Fruit fly (Drosophila melanogaster): ENCODE measurements around the gene Septin1.

Gene Septin1

dm6 chrX:21369149-21369988 lies 11.3 kb downstream of the Septin1 start:
- TF ChIP-seq tj (GFP tag; optimal IDR thresholded peaks at IDR 0.05) (peak; percentile 30), Hr96 (GFP tag; optimal IDR thresholded peaks at IDR 0.05) (no peak), CG11617 (GFP tag; optimal IDR thresholded peaks at IDR 0.05) (no peak), Mnt (GFP tag; optimal IDR thresholded peaks at IDR 0.05) (peak; percentile 21), CG5204 (GFP tag; optimal IDR thresholded peaks at IDR 0.05) (peak; percentile 5), cic (GFP tag; optimal IDR thresholded peaks at IDR 0.05) (no peak), CG14711 (tag; optimal IDR thresholded peaks at IDR 0.05) (no peak), Crg-1 (GFP tag; optimal IDR thresholded peaks at IDR 0.05) (no peak), CG1620 (GFP tag; optimal IDR thresholded peaks at IDR 0.05) (peak; percentile 27), CG12768 (GFP tag; optimal IDR thresholded peaks at IDR 0.05) (peak; percentile 24), ovo (GFP tag; optimal IDR thresholded peaks at IDR 0.05) (peak; percentile 6), CG7101 (tag; optimal IDR thresholded peaks at IDR 0.05) (peak; percentile 14)

dm6 chrX:21373659-21374426 lies 15.8 kb downstream of the Septin1 start, which contains the start of gene slgA:
Gene slgA (plus strand): TSS chrX:21374002.
- TF ChIP-seq bab1 (GFP tag; optimal IDR thresholded peaks at IDR 0.05) (no peak), CG5204 (GFP tag; optimal IDR thresholded peaks at IDR 0.05) (peak; percentile 8), CG12768 (GFP tag; optimal IDR thresholded peaks at IDR 0.05) (peak; percentile 36), CG14711 (tag; optimal IDR thresholded peaks at IDR 0.05) (peak; percentile 52), cnc (optimal IDR thresholded peaks at IDR 0.05) (no peak), pad (GFP tag; optimal IDR thresholded peaks at IDR 0.05) (peak; percentile 84), CG33017 (tag; optimal IDR thresholded peaks at IDR 0.05) (no peak), ovo (GFP tag; optimal IDR thresholded peaks at IDR 0.05) (peak; percentile 55), CG1620 (GFP tag; optimal IDR thresholded peaks at IDR 0.05) (peak; percentile 83), CG11617 (GFP tag; optimal IDR thresholded peaks at IDR 0.05) (no peak), tj (GFP tag; optimal IDR thresholded peaks at IDR 0.05) (no peak), toe (GFP tag; optimal IDR thresholded peaks at IDR 0.05) (peak; percentile 17), CG7101 (tag; optimal IDR thresholded peaks at IDR 0.05) (peak; percentile 73), Crg-1 (GFP tag; optimal IDR thresholded peaks at IDR 0.05) (peak; percentile 72), Mnt (GFP tag; optimal IDR thresholded peaks at IDR 0.05) (peak; percentile 83), Hr96 (GFP tag; optimal IDR thresholded peaks at IDR 0.05) (peak; percentile 77), kay (GFP tag; ENCODE audit: borderline replicate concordance) (peak; percentile 51), cic (GFP tag; optimal IDR thresholded peaks at IDR 0.05) (peak; percentile 44), CG7045 (GFP tag; optimal IDR thresholded peaks at IDR 0.05) (no peak), Clk (GFP tag; optimal IDR thresholded peaks at IDR 0.05) (peak; percentile 40)

DNA sequence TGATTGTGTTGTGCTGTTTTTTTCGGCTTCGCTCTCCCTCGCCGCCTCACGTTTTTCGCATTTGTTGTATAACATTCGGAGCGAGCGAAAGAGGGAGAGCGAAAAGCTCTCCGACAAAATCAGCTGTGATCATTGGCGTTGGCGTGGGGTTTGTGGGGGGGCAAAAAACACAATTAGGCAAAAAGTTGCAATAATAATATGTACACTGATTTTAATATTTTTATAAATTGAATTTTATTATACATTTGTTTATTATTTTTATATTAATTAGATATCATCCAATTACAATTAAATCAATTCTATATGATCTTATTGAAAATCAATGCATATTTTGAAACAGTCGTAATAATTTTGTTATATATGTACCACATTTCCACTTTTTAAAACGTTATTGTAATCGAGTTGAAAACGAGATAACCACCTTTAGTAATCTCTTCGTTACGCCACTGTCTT lies 17.5 kb downstream of the Septin1 start:
- TF ChIP-seq Clk (GFP tag; optimal IDR thresholded peaks at IDR 0.05), result no peak
- TF ChIP-seq pad (GFP tag; optimal IDR thresholded peaks at IDR 0.05), result no peak
- no peak for TF ChIP-seq CG5204 (GFP tag; optimal IDR thresholded peaks at IDR 0.05)
- no peak for TF ChIP-seq cic (GFP tag; optimal IDR thresholded peaks at IDR 0.05)
- no peak for TF ChIP-seq CG1620 (GFP tag; optimal IDR thresholded peaks at IDR 0.05)
- peak; percentile 26 for TF ChIP-seq CG33017 (tag; optimal IDR thresholded peaks at IDR 0.05)
- TF ChIP-seq bab1 (GFP tag; optimal IDR thresholded peaks at IDR 0.05), result peak; percentile 84
- TF ChIP-seq Mnt (GFP tag; optimal IDR thresholded peaks at IDR 0.05), result peak; percentile 17
- peak; percentile 55 for TF ChIP-seq CG14711 (tag; optimal IDR thresholded peaks at IDR 0.05)
- peak; percentile 1 for TF ChIP-seq Crg-1 (GFP tag; optimal IDR thresholded peaks at IDR 0.05)
- TF ChIP-seq CG11617 (GFP tag; optimal IDR thresholded peaks at IDR 0.05), result no peak
- no peak for TF ChIP-seq CG12768 (GFP tag; optimal IDR thresholded peaks at IDR 0.05)
- TF ChIP-seq ovo (GFP tag; optimal IDR thresholded peaks at IDR 0.05), result no peak
- TF ChIP-seq cnc (optimal IDR thresholded peaks at IDR 0.05), result no peak
- peak; percentile 35 for TF ChIP-seq CG7101 (tag; optimal IDR thresholded peaks at IDR 0.05)
- TF ChIP-seq tj (GFP tag; optimal IDR thresholded peaks at IDR 0.05), result peak; percentile 16
- no peak for TF ChIP-seq Hr96 (GFP tag; optimal IDR thresholded peaks at IDR 0.05)
- no peak for TF ChIP-seq toe (GFP tag; optimal IDR thresholded peaks at IDR 0.05)
- TF ChIP-seq kay (GFP tag; ENCODE audit: borderline replicate concordance), result no peak

DNA sequence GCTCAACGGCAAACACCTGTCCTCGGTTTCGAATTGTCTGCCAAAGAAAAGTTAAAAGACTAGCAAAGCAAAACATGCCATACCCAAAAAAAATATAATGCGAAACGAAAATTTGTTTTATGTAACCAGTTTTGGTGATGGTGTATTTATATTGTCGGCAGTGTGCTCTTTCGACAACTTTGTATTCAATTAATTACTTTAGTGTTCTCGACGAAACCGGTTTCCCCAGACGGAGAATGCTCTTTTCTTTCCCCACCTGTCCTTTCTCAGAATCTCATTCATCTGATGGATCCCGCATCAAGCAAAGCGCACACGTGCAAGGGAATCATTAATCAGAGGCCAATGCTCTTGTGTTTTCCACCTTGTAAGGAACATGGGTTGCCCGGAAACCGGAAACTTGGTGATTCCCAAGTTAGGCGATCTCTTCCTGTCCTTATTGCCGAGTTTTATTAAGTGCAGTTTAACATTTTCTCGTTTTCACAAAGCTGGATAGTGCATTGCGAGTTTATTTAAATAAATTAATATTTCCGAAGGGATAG lies 20.3 kb downstream of the Septin1 start:
- TF ChIP-seq pad (GFP tag; optimal IDR thresholded peaks at IDR 0.05) (no peak), CG7101 (tag; optimal IDR thresholded peaks at IDR 0.05) (no peak), CG1620 (GFP tag; optimal IDR thresholded peaks at IDR 0.05) (no peak), CG12768 (GFP tag; optimal IDR thresholded peaks at IDR 0.05) (no peak), Crg-1 (GFP tag; optimal IDR thresholded peaks at IDR 0.05) (no peak), CG33017 (tag; optimal IDR thresholded peaks at IDR 0.05) (no peak), Clk (GFP tag; optimal IDR thresholded peaks at IDR 0.05) (no peak), toe (GFP tag; optimal IDR thresholded peaks at IDR 0.05) (no peak), cic (GFP tag; optimal IDR thresholded peaks at IDR 0.05) (no peak), kay (GFP tag; ENCODE audit: borderline replicate concordance) (no peak)

dm6 chrX:21387695-21388094 lies 29.6 kb downstream of the Septin1 start, which contains the start of gene Ddx56:
Gene Ddx56 (minus strand): TSS chrX:21387946.
- TF ChIP-seq Mnt (GFP tag; optimal IDR thresholded peaks at IDR 0.05), result peak; percentile 54
- TF ChIP-seq bab1 (GFP tag; optimal IDR thresholded peaks at IDR 0.05), result no peak
- TF ChIP-seq cnc (optimal IDR thresholded peaks at IDR 0.05), result no peak
- TF ChIP-seq cic (GFP tag; optimal IDR thresholded peaks at IDR 0.05), result no peak
- TF ChIP-seq CG11617 (GFP tag; optimal IDR thresholded peaks at IDR 0.05), result no peak
